Fruit fly (Drosophila melanogaster) whole organism, embryonic: Measurements from ENCODE around the gene Atg2.

ENCODE experiments used
- ATbp ChIP-seq: fragments of 200-800 bp; sonication (Bioruptor generic); optimal IDR thresholded peaks from 2 replicates; lab custom pipeline; 2017; ENCODE audit warnings: missing biosample characterization, mild to moderate bottlenecking, missing genetic modification characterization, missing genetic modification reagents
- Bteb2 ChIP-seq: fragments of 200-800 bp; sonication (Bioruptor generic); optimal IDR thresholded peaks from 2 replicates; lab custom pipeline; 2016; ENCODE audit warnings: missing biosample characterization, missing genetic modification characterization
- CG10979 ChIP-seq: fragments of 200-800 bp; sonication (Bioruptor generic); optimal IDR thresholded peaks from 2 replicates; lab custom pipeline; 2018; ENCODE audit warnings: missing biosample characterization, mild to moderate bottlenecking, missing genetic modification characterization, moderate library complexity
- CG11560 ChIP-seq: fragments of 200-800 bp; sonication (Bioruptor generic); IDR thresholded peaks from 3 replicates; pipeline ENCODE4 v1.3.6; 2022; ENCODE audit warnings: missing biosample characterization, missing genetic modification characterization
- CG11696 ChIP-seq: fragments of 200-800 bp; sonication (Bioruptor generic); IDR thresholded peaks from 2 replicates; pipeline ENCODE4 v1.3.6; 2022; ENCODE audit warnings: missing biosample characterization, missing genetic modification characterization
- CG11723 ChIP-seq: fragments of 200-800 bp; sonication (Bioruptor generic); optimal IDR thresholded peaks from 2 replicates; lab custom pipeline; 2017; ENCODE audit warnings: missing biosample characterization, mild to moderate bottlenecking, missing genetic modification characterization
- CG14965 ChIP-seq: fragments of 200-800 bp; sonication (Bioruptor generic); optimal IDR thresholded peaks from 2 replicates; lab custom pipeline; 2016; ENCODE audit warnings: missing biosample characterization, missing genetic modification characterization, borderline replicate concordance
- CG16779 ChIP-seq: fragments of 200-800 bp; sonication (Bioruptor generic); IDR thresholded peaks from 2 replicates; pipeline ENCODE4 v1.3.6; 2022; ENCODE audit warnings: missing biosample characterization, missing genetic modification characterization
- CG17359 ChIP-seq: fragments of 200-800 bp; sonication (Bioruptor generic); optimal IDR thresholded peaks from 3 replicates; lab custom pipeline; 2018; ENCODE audit warnings: missing biosample characterization, mild to moderate bottlenecking, missing genetic modification characterization, moderate library complexity
- CG2678 ChIP-seq: fragments of 200-800 bp; sonication (Bioruptor generic); optimal IDR thresholded peaks from 3 replicates; lab custom pipeline; 2019; ENCODE audit warnings: missing biosample characterization, mild to moderate bottlenecking, missing genetic modification characterization, moderate library complexity
- CG2712 ChIP-seq: fragments of 200-800 bp; optimal IDR thresholded peaks from 3 replicates; lab custom pipeline; 2019; ENCODE audit warnings: missing biosample characterization, mild to moderate bottlenecking, missing genetic modification characterization, moderate library complexity
- CG32767 ChIP-seq: fragments of 200-800 bp; sonication (Bioruptor generic); IDR thresholded peaks from 2 replicates; pipeline ENCODE4 v1.3.6; 2022; ENCODE audit warnings: missing biosample characterization, missing genetic modification characterization
- CG6791 ChIP-seq: fragments of 200-800 bp; sonication (Bioruptor generic); IDR thresholded peaks from 3 replicates; pipeline ENCODE4 v1.3.6; 2022; ENCODE audit warnings: missing biosample characterization, missing genetic modification characterization; ENCODE audit not compliant: partially characterized antibody
- CG7271 ChIP-seq: fragments of 200-800 bp; sonication (Bioruptor generic); optimal IDR thresholded peaks from 2 replicates; lab custom pipeline; 2018; ENCODE audit warnings: missing biosample characterization, mild to moderate bottlenecking, missing genetic modification characterization, moderate library complexity
- CG7556 ChIP-seq: fragments of 200-800 bp; sonication (Bioruptor generic); optimal IDR thresholded peaks from 2 replicates; lab custom pipeline; 2017; ENCODE audit warnings: missing biosample characterization, mild to moderate bottlenecking, missing genetic modification characterization
- CG7839 ChIP-seq: fragments of 200-800 bp; sonication (Bioruptor generic); optimal IDR thresholded peaks from 3 replicates; lab custom pipeline; 2018; ENCODE audit warnings: missing biosample characterization, mild to moderate bottlenecking, missing genetic modification characterization, moderate library complexity
- CG8089 ChIP-seq: fragments of 200-800 bp; sonication (Bioruptor generic); optimal IDR thresholded peaks from 3 replicates; lab custom pipeline; 2016; ENCODE audit warnings: missing biosample characterization, missing genetic modification characterization
- CG9437 ChIP-seq: fragments of 200-800 bp; sonication (Bioruptor generic); optimal IDR thresholded peaks from 2 replicates; lab custom pipeline; 2018; ENCODE audit warnings: missing biosample characterization, mild to moderate bottlenecking, missing genetic modification characterization
- CG9932 ChIP-seq: fragments of 200-800 bp; sonication (Bioruptor generic); IDR thresholded peaks from 2 replicates; pipeline ENCODE4 v1.3.6; 2022; ENCODE audit warnings: missing biosample characterization, missing genetic modification characterization
- E2f1 ChIP-seq: fragments of 200-800 bp; sonication (Bioruptor generic); IDR thresholded peaks from 2 replicates; pipeline ENCODE4 v1.3.6; 2022; ENCODE audit warnings: missing biosample characterization, missing genetic modification characterization
- E2f2 ChIP-seq: fragments of 200-800 bp; sonication (Bioruptor generic); IDR thresholded peaks from 2 replicates; pipeline ENCODE4 v1.3.6; 2022; ENCODE audit warnings: missing biosample characterization, missing genetic modification characterization
- Eip74EF ChIP-seq, 2 experiments: fragments of 200-800 bp in 1 of 2; fragments of >200 bp in 1 of 2; sonication (Bioruptor generic) in 1 of 2; optimal IDR thresholded peaks; 2 replicates each; lab custom pipeline; 2017 to 2019; ENCODE audit warnings: missing biosample characterization in 2 of 2, missing genetic modification characterization in 2 of 2, mild to moderate bottlenecking in 1 of 2, moderate library complexity in 1 of 2
- Hr51 ChIP-seq, 2 experiments: fragments of 200-800 bp; sonication (Bioruptor generic); optimal IDR thresholded peaks; 2 replicates in 1 of 2; 3 replicates in 1 of 2; lab custom pipeline; 2016 to 2018; ENCODE audit warnings: missing biosample characterization in 2 of 2, missing genetic modification characterization in 2 of 2, mild to moderate bottlenecking in 1 of 2, moderate library complexity in 1 of 2
- Kr ChIP-seq: fragments of 200-800 bp; sonication (Bioruptor generic); optimal IDR thresholded peaks from 2 replicates; lab custom pipeline; 2017; ENCODE audit warnings: missing biosample characterization, mild to moderate bottlenecking, missing genetic modification characterization
- Med ChIP-seq: fragments of 200-800 bp; sonication (Bioruptor generic); peaks from one replicate; lab custom pipeline; 2016; ENCODE audit warnings: missing biosample characterization, missing genetic modification characterization, mild to moderate bottlenecking, inconsistent platforms, moderate library complexity
- Sox102F ChIP-seq: fragments of 200-800 bp; sonication (Bioruptor generic); optimal IDR thresholded peaks from 2 replicates; lab custom pipeline; 2018; ENCODE audit warnings: missing biosample characterization, mild to moderate bottlenecking, missing genetic modification characterization, moderate library complexity
- TFAM ChIP-seq: fragments of 200-800 bp; sonication (Bioruptor generic); optimal IDR thresholded peaks from 2 replicates; lab custom pipeline; 2017; ENCODE audit warnings: missing biosample characterization, missing genetic modification characterization, inconsistent platforms
- Trl ChIP-seq, 3 experiments: fragments of >200 bp in 2 of 3; fragments of 200-800 bp in 1 of 3; sonication (Bioruptor generic) in 1 of 3; optimal IDR thresholded peaks; 2 replicates in 1 of 3; 3 replicates in 2 of 3; lab custom pipeline; 2016 to 2017; ENCODE audit warnings: missing biosample characterization in 1 of 3, missing genetic modification characterization in 1 of 3
- Usf ChIP-seq: fragments of 200-800 bp; sonication (Bioruptor generic); optimal IDR thresholded peaks from 2 replicates; lab custom pipeline; 2017; ENCODE audit warnings: missing genotype, missing biosample characterization, missing genetic modification characterization
- al ChIP-seq: fragments of 200-800 bp; sonication (Bioruptor generic); IDR thresholded peaks from 2 replicates; pipeline ENCODE4 v1.3.6; 2022; ENCODE audit warnings: missing biosample characterization, missing genetic modification characterization
- ci ChIP-seq: fragments of 200-800 bp; sonication (Bioruptor generic); IDR thresholded peaks from 3 replicates; pipeline ENCODE4 v1.3.6; 2022; ENCODE audit warnings: missing biosample characterization, missing genetic modification characterization
- dati ChIP-seq: fragments of 200-800 bp; sonication (Bioruptor generic); IDR thresholded peaks from 2 replicates; pipeline ENCODE4 v1.3.6; 2022; ENCODE audit warnings: missing biosample characterization, missing genetic modification characterization
- en ChIP-seq: fragments of 200-800 bp; sonication (Bioruptor generic); optimal IDR thresholded peaks from 2 replicates; lab custom pipeline; 2016; ENCODE audit warnings: missing biosample characterization, missing genetic modification characterization
- fd3F ChIP-seq: fragments of 200-800 bp; sonication (Bioruptor generic); optimal IDR thresholded peaks from 2 replicates; lab custom pipeline; 2018; ENCODE audit warnings: missing biosample characterization, mild to moderate bottlenecking, missing genetic modification characterization, moderate library complexity
- gcm ChIP-seq: fragments of 200-800 bp; sonication (Bioruptor generic); optimal IDR thresholded peaks from 2 replicates; lab custom pipeline; 2019; ENCODE audit warnings: missing biosample characterization, mild to moderate bottlenecking, missing genetic modification characterization, moderate library complexity
- gem ChIP-seq: fragments of 200-800 bp; sonication (Bioruptor generic); optimal IDR thresholded peaks from 2 replicates; lab custom pipeline; 2019; ENCODE audit warnings: missing biosample characterization, mild to moderate bottlenecking, missing genetic modification characterization, moderate library complexity
- gsb ChIP-seq: fragments of 200-800 bp; sonication (Bioruptor generic); IDR thresholded peaks from 2 replicates; pipeline ENCODE4 v1.3.6; 2022; ENCODE audit warnings: missing biosample characterization, missing genetic modification characterization
- gt ChIP-seq: fragments of 200-800 bp; sonication (Bioruptor generic); IDR thresholded peaks from 2 replicates; pipeline ENCODE4 v1.3.6; 2022; ENCODE audit warnings: missing biosample characterization, missing genetic modification characterization
- jigr1 ChIP-seq: fragments of 200-800 bp; sonication (Bioruptor generic); IDR thresholded peaks from 3 replicates; pipeline ENCODE4 v1.3.6; 2022; ENCODE audit warnings: missing biosample characterization, missing genetic modification characterization
- jumu ChIP-seq: fragments of 200-800 bp; sonication (Bioruptor generic); optimal IDR thresholded peaks from 3 replicates; lab custom pipeline; 2016; ENCODE audit warnings: missing biosample characterization, missing genetic modification characterization
- mld ChIP-seq: fragments of 200-800 bp; sonication (Bioruptor generic); IDR thresholded peaks from 3 replicates; pipeline ENCODE4 v1.3.6; 2022; ENCODE audit warnings: missing biosample characterization, missing genetic modification characterization; ENCODE audit not compliant: partially characterized antibody
- peb ChIP-seq: fragments of 200-800 bp; sonication (Bioruptor generic); IDR thresholded peaks from 2 replicates; pipeline ENCODE4 v1.3.6; 2022; ENCODE audit warnings: missing biosample characterization, missing genetic modification characterization
- phol ChIP-seq: fragments of 200-800 bp; sonication (Bioruptor generic); optimal IDR thresholded peaks from 3 replicates; lab custom pipeline; 2018; ENCODE audit warnings: missing biosample characterization, mild to moderate bottlenecking, missing genetic modification characterization, moderate library complexity
- run ChIP-seq: fragments of 200-800 bp; sonication (Bioruptor generic); optimal IDR thresholded peaks from 3 replicates; lab custom pipeline; 2018; ENCODE audit warnings: missing biosample characterization, mild to moderate bottlenecking, missing genetic modification characterization
- sd ChIP-seq: fragments of 200-800 bp; sonication (Bioruptor generic); optimal IDR thresholded peaks from 3 replicates; lab custom pipeline; 2018; ENCODE audit warnings: missing biosample characterization, mild to moderate bottlenecking, missing genetic modification characterization, moderate library complexity
- sens ChIP-seq: fragments of 200-800 bp; sonication (Bioruptor generic); peaks from one replicate; lab custom pipeline; 2016; ENCODE audit warnings: missing biosample characterization, missing genetic modification characterization
- slou ChIP-seq: fragments of 200-800 bp; sonication (Bioruptor generic); optimal IDR thresholded peaks from 3 replicates; lab custom pipeline; 2016; ENCODE audit warnings: missing biosample characterization, missing genetic modification characterization
- ttk ChIP-seq: fragments of 200-800 bp; sonication (Bioruptor generic); IDR thresholded peaks from 2 replicates; pipeline ENCODE4 v2.1.2; 2022; ENCODE audit warnings: missing biosample characterization, missing genetic modification characterization
- usp ChIP-seq: fragments of >200 bp; optimal IDR thresholded peaks from 2 replicates; lab custom pipeline; 2017; ENCODE audit warnings: missing biosample characterization, missing genetic modification characterization

Atg2 gene

DNA sequence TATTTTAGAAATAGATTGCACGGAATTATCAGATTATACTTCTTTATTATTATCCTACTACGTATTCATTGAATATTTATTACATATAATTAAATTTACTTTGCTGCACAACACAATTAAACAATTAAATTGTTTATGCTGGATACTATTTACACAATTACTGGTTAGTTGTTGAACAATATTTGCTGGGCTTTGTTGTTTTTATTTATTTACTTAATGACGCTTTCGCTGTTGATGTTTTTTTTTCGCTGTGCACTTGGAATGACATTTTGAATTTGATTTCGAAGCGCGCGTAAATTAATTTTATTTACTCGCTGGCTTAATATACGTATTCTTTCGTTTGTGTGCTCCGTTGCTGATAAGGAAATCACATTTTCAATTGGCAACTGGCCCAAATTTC lies 46.1 kb downstream of the Atg2 start (continued):
- TF ChIP-seq gem (tag; lab: Kevin White, UChicago) (peak; percentile 54), ATbp (GFP tag; lab: Kevin White, UChicago) (peak; percentile 24), Med (peak; percentile 9), CG17359 (tag; lab: Kevin White, UChicago) (peak; percentile 27), peb (GFP tag; lab: Robert Waterston, UW) (no peak), CG7271 (tag; lab: Kevin White, UChicago) (peak; percentile 8), ci (GFP tag; lab: Robert Waterston, UW) (0 out of 3 replicates have a peak, but pooled peaks have one; percentile 11), run (tag; lab: Kevin White, UChicago) (no peak), E2f2 (0 out of 2 replicates have a peak, but pooled peaks have one; percentile 2), CG2678 (peak; percentile 10), Trl (optimal IDR thresholded peaks at IDR 0.05; lab: Kevin White, UChicago) (no peak), Trl (GFP tag; optimal IDR thresholded peaks at IDR 0.05; lab: Kevin White, UChicago) (no peak), Sox102F (GFP tag; lab: Kevin White, UChicago) (peak; percentile 53), CG16779 (GFP tag; lab: Robert Waterston, UW) (no peak), Hr51 (GFP tag; optimal IDR thresholded peaks at IDR 0.05; lab: Kevin White, UChicago) (peak in 1 of 2 experiments; percentile 2)
- TF ChIP-seq, all 482 proteins: peak for 16

dm6 chr3L:2820930-2821505 lies 46.9 kb downstream of the Atg2 start:
- TF ChIP-seq CG9932 (GFP tag; lab: Robert Waterston, UW): 0 out of 2 replicates have a peak, but pooled peaks have one; percentile 14
- no peak for TF ChIP-seq dati (GFP tag; lab: Robert Waterston, UW)
- peak; percentile 31 for TF ChIP-seq phol (tag; lab: Kevin White, UChicago)
- TF ChIP-seq Kr (GFP tag; lab: Kevin White, UChicago): no peak
- no peak for TF ChIP-seq ttk (GFP tag; lab: Robert Waterston, UW)
- TF ChIP-seq TFAM (GFP tag; lab: Kevin White, UChicago): no peak
- TF ChIP-seq sd (tag; lab: Kevin White, UChicago): peak; percentile 68
- TF ChIP-seq usp: no peak
- no peak for TF ChIP-seq al (GFP tag; lab: Robert Waterston, UW)
- no peak for TF ChIP-seq E2f1 (GFP tag; lab: Robert Waterston, UW)
- no peak for TF ChIP-seq jigr1
- no peak for TF ChIP-seq CG7556 (GFP tag; lab: Kevin White, UChicago)
- TF ChIP-seq Usf (GFP tag; lab: Kevin White, UChicago): no peak
- TF ChIP-seq CG10979 (tag; lab: Kevin White, UChicago): no peak
- no peak for TF ChIP-seq fd3F
- TF ChIP-seq gt: no peak
- TF ChIP-seq CG14965: no peak
- TF ChIP-seq CG7839 (tag; lab: Kevin White, UChicago): no peak
- no peak for TF ChIP-seq CG11723
- no peak for TF ChIP-seq CG32767 (GFP tag; lab: Robert Waterston, UW)
- TF ChIP-seq gcm: no peak
- no peak for TF ChIP-seq CG11560 (tag; lab: Robert Waterston, UW)
- TF ChIP-seq Eip74EF (GFP tag; optimal IDR thresholded peaks at IDR 0.05; lab: Kevin White, UChicago): peak in 1 of 2 experiments; percentile 18
- TF ChIP-seq mld: 0 out of 3 replicates have a peak, but pooled peaks have one; percentile 20
- TF ChIP-seq en (GFP tag; lab: Kevin White, UChicago): no peak
- no peak for TF ChIP-seq slou (GFP tag; lab: Kevin White, UChicago)
- TF ChIP-seq CG9437 (GFP tag; lab: Kevin White, UChicago): peak; percentile 66
- no peak for TF ChIP-seq CG2712 (tag; lab: Kevin White, UChicago)
- TF ChIP-seq CG8089: no peak
- TF ChIP-seq CG6791 (GFP tag; lab: Robert Waterston, UW): peak; percentile 58; the same call in 1 of the 3 replicates
- TF ChIP-seq Bteb2 (GFP tag; lab: Kevin White, UChicago): no peak
- TF ChIP-seq gsb (GFP tag; lab: Robert Waterston, UW): no peak
- no peak for TF ChIP-seq CG11696
- TF ChIP-seq sens (GFP tag; lab: Kevin White, UChicago): no peak
- TF ChIP-seq jumu (GFP tag; lab: Kevin White, UChicago): peak; percentile 4
